Fruit fly (Drosophila melanogaster) whole organism, embryonic: ENCODE measurements around the gene CG3999.

Experiments used
- Antp ChIP-seq: fragments of 200-800 bp; sonication (Bioruptor generic); optimal IDR thresholded peaks from 3 replicates; lab custom pipeline; 2016; ENCODE audit warnings: missing biosample characterization, missing genetic modification characterization
- Atf-2 ChIP-seq: fragments of 200-800 bp; sonication (Bioruptor generic); optimal IDR thresholded peaks from 2 replicates; lab custom pipeline; 2016; ENCODE audit warnings: missing biosample characterization, missing genetic modification characterization
- BEAF-32 ChIP-seq: fragments of 200-800 bp; sonication (Bioruptor generic); optimal IDR thresholded peaks from 3 replicates; lab custom pipeline; 2017; ENCODE audit warnings: missing biosample characterization, missing genetic modification characterization, mild to moderate bottlenecking, moderate library complexity, missing genetic modification reagents
- CG10209 ChIP-seq: fragments of 200-800 bp; sonication (Bioruptor generic); optimal IDR thresholded peaks from 3 replicates; lab custom pipeline; 2017; ENCODE audit warnings: missing biosample characterization, mild to moderate bottlenecking, missing genetic modification characterization, missing genetic modification reagents
- CG10274 ChIP-seq: fragments of 200-800 bp; sonication (Bioruptor generic); optimal IDR thresholded peaks from 3 replicates; lab custom pipeline; 2017; ENCODE audit warnings: missing biosample characterization, mild to moderate bottlenecking, missing genetic modification characterization
- CG11696 ChIP-seq: fragments of 200-800 bp; sonication (Bioruptor generic); IDR thresholded peaks from 2 replicates; pipeline ENCODE4 v1.3.6; 2022; ENCODE audit warnings: missing biosample characterization, missing genetic modification characterization
- CG12104 ChIP-seq: fragments of 200-800 bp; sonication (Bioruptor generic); optimal IDR thresholded peaks from 3 replicates; lab custom pipeline; 2016; ENCODE audit warnings: missing biosample characterization, missing genetic modification characterization
- CG12659 ChIP-seq: fragments of 200-800 bp; sonication (Bioruptor generic); optimal IDR thresholded peaks from 3 replicates; lab custom pipeline; 2017; ENCODE audit warnings: mild to moderate bottlenecking, missing biosample characterization, missing genetic modification reagents, missing genetic modification characterization
- CG13123 ChIP-seq: fragments of 200-800 bp; sonication (Bioruptor generic); optimal IDR thresholded peaks from 2 replicates; lab custom pipeline; 2016; ENCODE audit warnings: missing biosample characterization, missing genetic modification characterization
- CG13775 ChIP-seq: fragments of 200-800 bp; sonication (Bioruptor generic); optimal IDR thresholded peaks from 3 replicates; lab custom pipeline; 2017; ENCODE audit warnings: missing biosample characterization, mild to moderate bottlenecking, missing genetic modification characterization
- CG15479 ChIP-seq: fragments of 200-800 bp; sonication (Bioruptor generic); optimal IDR thresholded peaks from 3 replicates; lab custom pipeline; 2019; ENCODE audit warnings: missing biosample characterization, mild to moderate bottlenecking, missing genetic modification characterization, moderate library complexity
- CG15514 ChIP-seq: fragments of 200-800 bp; sonication (Bioruptor generic); optimal IDR thresholded peaks from 3 replicates; lab custom pipeline; 2017; ENCODE audit warnings: missing biosample characterization, missing genetic modification characterization, mild to moderate bottlenecking, moderate library complexity, missing genetic modification reagents
- CG1603 ChIP-seq: fragments of 200-800 bp; sonication (Bioruptor generic); optimal IDR thresholded peaks from 2 replicates; lab custom pipeline; 2019; ENCODE audit warnings: missing biosample characterization, mild to moderate bottlenecking, missing genetic modification characterization, moderate library complexity
- CG17385 ChIP-seq: fragments of 200-800 bp; sonication (Bioruptor generic); optimal IDR thresholded peaks from 3 replicates; lab custom pipeline; 2018; ENCODE audit warnings: missing biosample characterization, mild to moderate bottlenecking, missing genetic modification characterization
- CG17829 ChIP-seq: fragments of 200-800 bp; optimal IDR thresholded peaks from 2 replicates; lab custom pipeline; 2019; ENCODE audit warnings: missing biosample characterization, mild to moderate bottlenecking, missing genetic modification characterization, moderate library complexity
- CG18476 ChIP-seq: fragments of 200-800 bp; sonication (Bioruptor generic); optimal IDR thresholded peaks from 2 replicates; lab custom pipeline; 2016; ENCODE audit warnings: missing biosample characterization, mild to moderate bottlenecking, missing genetic modification characterization
- CG30020 ChIP-seq: fragments of 200-800 bp; optimal IDR thresholded peaks from 2 replicates; lab custom pipeline; 2019; ENCODE audit warnings: missing biosample characterization, mild to moderate bottlenecking, missing genetic modification characterization, moderate library complexity
- CG3281 ChIP-seq: fragments of 200-800 bp; sonication (Bioruptor generic); optimal IDR thresholded peaks from 3 replicates; lab custom pipeline; 2017; ENCODE audit warnings: missing biosample characterization, mild to moderate bottlenecking, missing genetic modification characterization
- CG4360 ChIP-seq: fragments of 200-800 bp; sonication (Bioruptor generic); IDR thresholded peaks from 2 replicates; pipeline ENCODE4 v1.3.6; 2022; ENCODE audit warnings: missing biosample characterization, missing genetic modification characterization
- CG4820 ChIP-seq: fragments of 200-800 bp; sonication (Bioruptor generic); optimal IDR thresholded peaks from 3 replicates; lab custom pipeline; 2016; ENCODE audit warnings: missing biosample characterization, missing genetic modification characterization
- CG6683 ChIP-seq: fragments of 200-800 bp; sonication (Bioruptor generic); optimal IDR thresholded peaks from 2 replicates; lab custom pipeline; 2017; ENCODE audit warnings: missing biosample characterization, mild to moderate bottlenecking, missing genetic modification characterization, missing genetic modification reagents
- CG7745 ChIP-seq: fragments of 200-800 bp; sonication (Bioruptor generic); optimal IDR thresholded peaks from 2 replicates; lab custom pipeline; 2018; ENCODE audit warnings: missing biosample characterization, mild to moderate bottlenecking, missing genetic modification characterization, moderate library complexity
- CG8089 ChIP-seq: fragments of 200-800 bp; sonication (Bioruptor generic); optimal IDR thresholded peaks from 3 replicates; lab custom pipeline; 2016; ENCODE audit warnings: missing biosample characterization, missing genetic modification characterization
- CG9797 ChIP-seq: fragments of 200-800 bp; sonication (Bioruptor generic); optimal IDR thresholded peaks from 3 replicates; lab custom pipeline; 2018; ENCODE audit warnings: missing biosample characterization, mild to moderate bottlenecking, missing genetic modification characterization
- CTCF ChIP-seq: fragments of 200-800 bp; sonication (Bioruptor generic); optimal IDR thresholded peaks from 2 replicates; lab custom pipeline; 2017; ENCODE audit warnings: missing biosample characterization, mild to moderate bottlenecking, missing genetic modification characterization, moderate library complexity
- Deaf1 ChIP-seq: fragments of 200-800 bp; optimal IDR thresholded peaks from 3 replicates; lab custom pipeline; 2019; ENCODE audit warnings: missing biosample characterization, mild to moderate bottlenecking, missing genetic modification characterization, moderate library complexity
- Dp ChIP-seq: fragments of 200-800 bp; sonication (Bioruptor generic); optimal IDR thresholded peaks from 2 replicates; lab custom pipeline; 2018; ENCODE audit warnings: missing biosample characterization, mild to moderate bottlenecking, missing genetic modification characterization, moderate library complexity
- Fer3 ChIP-seq: fragments of 200-800 bp; sonication (Bioruptor generic); optimal IDR thresholded peaks from 2 replicates; lab custom pipeline; 2018; ENCODE audit warnings: missing biosample characterization, mild to moderate bottlenecking, missing genetic modification characterization, moderate library complexity
- GATAe ChIP-seq: fragments of 200-800 bp; sonication (Bioruptor generic); conservative IDR thresholded peaks from 2 replicates; pipeline ENCODE4 v1.3.6; 2022; ENCODE audit warnings: missing biosample characterization, missing genetic modification characterization
- MESR4 ChIP-seq: fragments of 200-800 bp; sonication (Bioruptor generic); optimal IDR thresholded peaks from 2 replicates; lab custom pipeline; 2018; ENCODE audit warnings: missing biosample characterization, mild to moderate bottlenecking, missing genetic modification characterization, moderate library complexity
- Meics ChIP-seq: fragments of 200-800 bp; sonication (Bioruptor generic); optimal IDR thresholded peaks from 2 replicates; lab custom pipeline; 2017; ENCODE audit warnings: missing biosample characterization, mild to moderate bottlenecking, missing genetic modification characterization
- NC2β ChIP-seq: fragments of 200-800 bp; sonication (Bioruptor generic); optimal IDR thresholded peaks from 2 replicates; lab custom pipeline; 2016; ENCODE audit warnings: missing biosample characterization, missing genetic modification characterization
- Pdp1 ChIP-seq, 2 experiments: fragments of 200-800 bp; sonication (Bioruptor generic); optimal IDR thresholded peaks; 3 replicates each; lab custom pipeline; 2016; ENCODE audit warnings: missing biosample characterization in 2 of 2, missing genetic modification characterization in 2 of 2, mild to moderate bottlenecking in 1 of 2, moderate library complexity in 1 of 2
- Spps ChIP-seq: fragments of 200-800 bp; sonication (Bioruptor generic); optimal IDR thresholded peaks from 2 replicates; lab custom pipeline; 2018; ENCODE audit warnings: missing biosample characterization, mild to moderate bottlenecking, missing genetic modification characterization
- Stat92E ChIP-seq, 3 experiments: fragments of >200 bp in 2 of 3; fragments of 200-800 bp in 1 of 3; sonication (Bioruptor generic) in 1 of 3; optimal IDR thresholded peaks; 2 replicates each; lab custom pipeline; 2017 to 2019; ENCODE audit warnings: missing biosample characterization in 3 of 3, missing genetic modification characterization in 3 of 3, mild to moderate bottlenecking in 1 of 3, moderate library complexity in 1 of 3
- ap ChIP-seq: fragments of 200-800 bp; sonication (Bioruptor generic); IDR thresholded peaks from 2 replicates; pipeline ENCODE4 v1.3.6; 2022; ENCODE audit warnings: missing biosample characterization, missing genetic modification characterization
- dati ChIP-seq: fragments of 200-800 bp; sonication (Bioruptor generic); IDR thresholded peaks from 2 replicates; pipeline ENCODE4 v1.3.6; 2022; ENCODE audit warnings: missing biosample characterization, missing genetic modification characterization
- dpn ChIP-seq, 2 experiments: fragments of 200-800 bp; sonication (Bioruptor generic); optimal IDR thresholded peaks; 3 replicates each; lab custom pipeline; 2016; ENCODE audit warnings: missing biosample characterization in 2 of 2, missing genetic modification characterization in 2 of 2
- emc ChIP-seq: fragments of 200-800 bp; sonication (Bioruptor generic); optimal IDR thresholded peaks from 2 replicates; lab custom pipeline; 2016; ENCODE audit warnings: missing biosample characterization, missing genetic modification characterization
- fu2 ChIP-seq: fragments of 200-800 bp; sonication (Bioruptor generic); optimal IDR thresholded peaks from 2 replicates; lab custom pipeline; 2016; ENCODE audit warnings: missing biosample characterization, missing genetic modification characterization
- gsb-n ChIP-seq: fragments of 200-800 bp; sonication (Bioruptor generic); optimal IDR thresholded peaks from 3 replicates; lab custom pipeline; 2018; ENCODE audit warnings: missing biosample characterization, mild to moderate bottlenecking, missing genetic modification characterization
- kay ChIP-seq: fragments of 200-800 bp; sonication (Bioruptor generic); optimal IDR thresholded peaks from 2 replicates; lab custom pipeline; 2016; ENCODE audit warnings: missing biosample characterization, missing genetic modification characterization
- lbe ChIP-seq: fragments of 200-800 bp; sonication (Bioruptor generic); optimal IDR thresholded peaks from 2 replicates; lab custom pipeline; 2016; ENCODE audit warnings: missing biosample characterization, mild to moderate bottlenecking, missing genetic modification characterization
- nerfin-1 ChIP-seq: fragments of 200-800 bp; sonication (Bioruptor generic); optimal IDR thresholded peaks from 3 replicates; lab custom pipeline; 2019; ENCODE audit warnings: missing biosample characterization, mild to moderate bottlenecking, missing genetic modification characterization, moderate library complexity
- nom ChIP-seq: fragments of 200-800 bp; sonication (Bioruptor generic); optimal IDR thresholded peaks from 2 replicates; lab custom pipeline; 2017; ENCODE audit warnings: missing biosample characterization, missing genetic modification characterization, mild to moderate bottlenecking, moderate library complexity, missing genetic modification reagents
- odd ChIP-seq: fragments of 200-800 bp; sonication (Bioruptor generic); optimal IDR thresholded peaks from 2 replicates; lab custom pipeline; 2017; ENCODE audit warnings: missing biosample characterization, mild to moderate bottlenecking, missing genetic modification characterization
- onecut ChIP-seq: fragments of 200-800 bp; sonication (Bioruptor generic); IDR thresholded peaks from 2 replicates; pipeline ENCODE4 v1.3.6; 2022; ENCODE audit warnings: missing biosample characterization, missing genetic modification characterization
- pita ChIP-seq: fragments of 200-800 bp; sonication (Bioruptor generic); optimal IDR thresholded peaks from 2 replicates; lab custom pipeline; 2017; ENCODE audit warnings: missing biosample characterization, mild to moderate bottlenecking, missing genetic modification characterization
- sens ChIP-seq: fragments of 200-800 bp; sonication (Bioruptor generic); peaks from one replicate; lab custom pipeline; 2016; ENCODE audit warnings: missing biosample characterization, missing genetic modification characterization
- tio ChIP-seq: fragments of 200-800 bp; sonication (Bioruptor generic); optimal IDR thresholded peaks from 2 replicates; lab custom pipeline; 2017; ENCODE audit warnings: missing biosample characterization, missing genetic modification characterization, inconsistent platforms
- vfl ChIP-seq: fragments of 200-800 bp; sonication (Bioruptor generic); optimal IDR thresholded peaks from 2 replicates; lab custom pipeline; 2016; ENCODE audit warnings: missing biosample characterization, missing genetic modification characterization

The CG3999 gene

DNA sequence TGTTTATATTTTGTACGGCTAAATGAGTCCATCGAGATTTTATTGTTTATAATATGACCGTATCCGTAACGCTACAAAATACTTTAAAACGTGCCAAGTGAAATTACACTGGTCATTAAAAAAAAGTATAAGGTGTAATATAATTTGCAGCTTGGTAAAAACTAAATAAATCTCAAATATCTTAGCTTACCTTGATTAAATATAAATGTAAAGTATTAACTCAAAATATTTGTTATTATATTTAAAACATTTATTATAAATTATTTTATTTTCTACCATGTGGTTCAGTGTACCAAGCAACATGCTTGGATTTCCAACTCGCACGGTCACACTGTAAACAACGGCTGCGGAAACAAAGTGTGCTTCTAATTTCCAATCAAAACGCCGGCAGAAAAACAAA, 10.5 kb downstream of the CG3999 start, which contains the start of the genes Sirt6 and pont (continued):
- TF ChIP-seq Stat92E (GFP tag; optimal IDR thresholded peaks at IDR 0.05; lab: Kevin White, UChicago) (peak in 1 of 3 experiments; percentile 91), CG13775 (peak; percentile 96), pita (no peak), Deaf1 (tag; lab: Kevin White, UChicago) (peak; percentile 82), CG12659 (GFP tag; lab: Kevin White, UChicago) (peak; percentile 97), BEAF-32 (GFP tag; lab: Kevin White, UChicago) (peak; percentile 26), fu2 (no peak), CG1603 (tag; lab: Kevin White, UChicago) (peak; percentile 41), CG8089 (GFP tag; lab: Kevin White, UChicago) (peak; percentile 30), CG3281 (peak; percentile 89), CG30020 (tag; lab: Kevin White, UChicago) (peak; percentile 87), MESR4 (peak; percentile 25), CG9797 (GFP tag; lab: Kevin White, UChicago) (peak; percentile 78), CTCF (GFP tag; lab: Kevin White, UChicago) (peak; percentile 25), odd (GFP tag; lab: Kevin White, UChicago) (peak; percentile 83), CG7745 (peak; percentile 19), CG4820 (GFP tag; lab: Kevin White, UChicago) (peak; percentile 92), Spps (tag; lab: Kevin White, UChicago) (peak; percentile 95), Antp (GFP tag; lab: Kevin White, UChicago) (peak; percentile 50), CG13123 (GFP tag; lab: Kevin White, UChicago) (peak; percentile 89), Fer3 (peak; percentile 95), CG17829 (tag; lab: Kevin White, UChicago) (peak; percentile 98), nerfin-1 (peak; percentile 92), NC2β (GFP tag; lab: Kevin White, UChicago) (peak; percentile 31), CG15514 (GFP tag; lab: Kevin White, UChicago) (peak; percentile 83), CG10274 (peak; percentile 32), Dp (GFP tag; lab: Kevin White, UChicago) (peak; percentile 13), CG11696 (no peak), kay (peak; percentile 87), tio (GFP tag; lab: Kevin White, UChicago) (peak; percentile 90), CG17385 (GFP tag; lab: Kevin White, UChicago) (peak; percentile 92), vfl (GFP tag; lab: Kevin White, UChicago) (peak; percentile 28), ap (GFP tag; lab: Robert Waterston, UW) (no peak), emc (GFP tag; lab: Kevin White, UChicago) (no peak), dpn (GFP tag; optimal IDR thresholded peaks at IDR 0.05; lab: Kevin White, UChicago) (peak; percentile 55 to 95), CG6683 (peak; percentile 84), CG12104 (GFP tag; lab: Kevin White, UChicago) (peak; percentile 93), gsb-n (peak; percentile 99), GATAe (GFP tag; lab: Robert Waterston, UW) (no peak), onecut (GFP tag; lab: Robert Waterston, UW) (peak; percentile 83), lbe (GFP tag; lab: Kevin White, UChicago) (peak; percentile 80), sens (GFP tag; lab: Kevin White, UChicago) (peak; percentile 92), CG4360 (GFP tag; lab: Robert Waterston, UW) (no peak), Atf-2 (GFP tag; lab: Kevin White, UChicago) (peak; percentile 2), dati (GFP tag; lab: Robert Waterston, UW) (no peak), nom (no peak), Meics (GFP tag; lab: Kevin White, UChicago) (peak; percentile 94), CG10209 (peak; percentile 97), Pdp1 (GFP tag; optimal IDR thresholded peaks at IDR 0.05; lab: Kevin White, UChicago) (peak; percentile 70 to 76), CG18476 (GFP tag; lab: Kevin White, UChicago) (peak; percentile 87), CG15479 (GFP tag; lab: Kevin White, UChicago) (peak; percentile 38)
